Worm (Caenorhabditis elegans) whole organism, L1 larva: ENCODE results near the gene K10D11.5.
A peak's percentile ranks its signal among the peaks of the same experiment; 100 is the strongest.

Experiments used
- C16A3.4 ChIP-seq: fragments of 150-350 bp; optimal IDR thresholded peaks from 2 replicates; lab custom pipeline; 2014; ENCODE audit warnings: missing biosample characterization, missing genetic modification characterization
- alr-1 ChIP-seq: fragments of 200-800 bp; sonication (Bioruptor generic); optimal IDR thresholded peaks from 2 replicates; lab custom pipeline; 2018; ENCODE audit warnings: borderline replicate concordance, mild to moderate bottlenecking, missing genetic modification characterization, missing compliant biosample characterization
- blmp-1 ChIP-seq: fragments of 150-350 bp; optimal IDR thresholded peaks from 2 replicates; lab custom pipeline; 2014; ENCODE audit warnings: missing biosample characterization, missing genetic modification characterization
- ceh-82 ChIP-seq, 3 experiments: fragments of 150-350 bp in 1 of 3; sonication (generic microtip) in 2 of 3; optimal IDR thresholded peaks; 2 replicates each; lab custom pipeline; 2014 to 2017; ENCODE audit warnings: missing biosample characterization in 3 of 3, missing genetic modification characterization in 3 of 3
- ces-1 ChIP-seq: fragments of 150-350 bp; optimal IDR thresholded peaks from 2 replicates; lab custom pipeline; 2014; ENCODE audit warnings: missing biosample characterization, missing genetic modification reagents, missing genetic modification characterization
- dsc-1 ChIP-seq: sonication (generic microtip); optimal IDR thresholded peaks from 2 replicates; lab custom pipeline; 2016; ENCODE audit warnings: mild to moderate bottlenecking, missing genetic modification characterization, missing compliant biosample characterization
- efl-1 ChIP-seq, 4 experiments: fragments of 150-350 bp; optimal IDR thresholded peaks in 3 of 4; peaks in 1 of 4; 1 replicate in 1 of 4; 2 replicates in 3 of 4; lab custom pipeline; 2014; ENCODE audit warnings: missing biosample characterization in 2 of 4, missing genetic modification characterization in 2 of 4, missing genetic modification reagents in 2 of 4
- egl-27 ChIP-seq, 2 experiments: fragments of 150-350 bp in 1 of 2; sonication (generic microtip); optimal IDR thresholded peaks; 3 replicates each; lab custom pipeline; 2017 to 2018; ENCODE audit warnings: missing biosample characterization in 2 of 2, missing genetic modification characterization in 2 of 2, missing genetic modification reagents in 2 of 2
- elt-2 ChIP-seq: sonication (generic microtip); optimal IDR thresholded peaks from 2 replicates; lab custom pipeline; 2016; ENCODE audit warnings: missing genetic modification characterization, mild to moderate bottlenecking, inconsistent platforms, missing compliant biosample characterization, missing genetic modification reagents
- fkh-4 ChIP-seq: sonication (generic microtip); optimal IDR thresholded peaks from 2 replicates; lab custom pipeline; 2016; ENCODE audit warnings: missing compliant biosample characterization, missing genetic modification characterization, borderline replicate concordance
- fkh-8 ChIP-seq: sonication (generic microtip); optimal IDR thresholded peaks from 2 replicates; lab custom pipeline; 2016; ENCODE audit warnings: mild to moderate bottlenecking, missing genetic modification characterization, missing compliant biosample characterization
- isw-1 ChIP-seq: fragments of 200-800 bp; sonication (Bioruptor generic); IDR thresholded peaks from 2 replicates; pipeline ENCODE4 v1.3.6; 2022; ENCODE audit warnings: missing genetic modification characterization, missing compliant biosample characterization
- lin-15B ChIP-seq: fragments of 150-350 bp; sonication (generic microtip); optimal IDR thresholded peaks from 3 replicates; lab custom pipeline; 2014; ENCODE audit warnings: missing biosample characterization, missing genetic modification characterization
- lin-35 ChIP-seq, 2 experiments: fragments of 150-350 bp; optimal IDR thresholded peaks; 2 replicates each; lab custom pipeline; 2014; ENCODE audit warnings: missing biosample characterization in 2 of 2, missing genetic modification characterization in 2 of 2, missing genetic modification reagents in 2 of 2
- lin-39 ChIP-seq: fragments of 150-350 bp; optimal IDR thresholded peaks from 2 replicates; lab custom pipeline; 2014; ENCODE audit warnings: missing biosample characterization, missing genetic modification reagents, missing genetic modification characterization
- lir-3 ChIP-seq: sonication (generic microtip); optimal IDR thresholded peaks from 2 replicates; lab custom pipeline; 2016; ENCODE audit warnings: mild to moderate bottlenecking, missing genetic modification characterization, moderate library complexity, missing compliant biosample characterization; ENCODE audit not compliant: poor library complexity
- mdl-1 ChIP-seq, 2 experiments: fragments of 150-350 bp; optimal IDR thresholded peaks; 2 replicates each; lab custom pipeline; 2014 to 2017; ENCODE audit warnings: missing biosample characterization in 2 of 2, missing genetic modification characterization in 2 of 2, inconsistent platforms in 1 of 2
- mep-1 ChIP-seq: fragments of 150-350 bp; optimal IDR thresholded peaks from 2 replicates; lab custom pipeline; 2014; ENCODE audit warnings: missing biosample characterization, missing genetic modification characterization
- nhr-47 ChIP-seq: sonication (generic microtip); optimal IDR thresholded peaks from 2 replicates; lab custom pipeline; 2016; ENCODE audit warnings: mild to moderate bottlenecking, missing genetic modification characterization, moderate library complexity, missing compliant biosample characterization
- sox-4 ChIP-seq: sonication (generic microtip); optimal IDR thresholded peaks from 2 replicates; lab custom pipeline; 2016; ENCODE audit warnings: missing genetic modification characterization, missing compliant biosample characterization
- swsn-7 ChIP-seq: sonication (generic microtip); optimal IDR thresholded peaks from 2 replicates; lab custom pipeline; 2016; ENCODE audit warnings: missing genetic modification characterization, missing compliant biosample characterization
- unc-130 ChIP-seq: fragments of 150-350 bp; optimal IDR thresholded peaks from 2 replicates; lab custom pipeline; 2017; ENCODE audit warnings: missing biosample characterization, missing genetic modification characterization, inconsistent platforms
- unc-86 ChIP-seq: sonication (generic microtip); optimal IDR thresholded peaks from 2 replicates; lab custom pipeline; 2016; ENCODE audit warnings: missing genetic modification characterization, missing compliant biosample characterization
- xbp-1 ChIP-seq: sonication (generic microtip); optimal IDR thresholded peaks from 2 replicates; lab custom pipeline; 2016; ENCODE audit warnings: missing genetic modification characterization, missing compliant biosample characterization
- zip-4 ChIP-seq: fragments of 200-800 bp; sonication (Bioruptor generic); optimal IDR thresholded peaks from 2 replicates; lab custom pipeline; 2018; ENCODE audit warnings: mild to moderate bottlenecking, missing genetic modification characterization, moderate library complexity, missing compliant biosample characterization

Gene K10D11.5

DNA sequence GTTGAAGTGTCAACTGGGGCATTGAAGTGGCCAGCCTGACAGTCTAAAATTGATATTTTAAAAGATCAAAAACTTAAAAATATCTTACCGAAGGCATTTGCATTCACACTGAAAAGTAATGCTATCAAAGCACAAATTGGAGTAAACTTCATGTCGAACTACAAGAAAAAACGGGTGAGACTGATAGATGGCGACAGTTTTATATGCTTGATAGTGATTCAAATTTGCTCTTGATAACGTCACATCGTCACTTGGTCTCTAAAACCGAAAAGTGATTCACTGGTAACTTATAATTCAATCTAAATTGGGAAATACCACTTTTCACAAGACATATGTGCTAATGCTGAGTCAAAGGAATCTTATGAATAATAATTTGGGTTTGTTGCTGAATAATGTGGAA, at the start of gene K10D11.5:
Gene K10D11.5 (minus strand): TSS at position 215 of the 400 bp plus-strand sequence.
- peak; percentile 45 for TF ChIP-seq elt-2 (tag; lab: Kevin White, UChicago)
- TF ChIP-seq C16A3.4 (tag; lab: Kevin White, UChicago), result no peak

- TF ChIP-seq dsc-1 (tag; lab: Kevin White, UChicago) (no peak), swsn-7 (no peak), fkh-4 (tag; lab: Kevin White, UChicago) (no peak), mdl-1 (tag; optimal IDR thresholded peaks at IDR 0.05; lab: Kevin White, UChicago) (no peak), lin-39 (tag; lab: Kevin White, UChicago) (no peak), ceh-82 (tag; optimal IDR thresholded peaks at IDR 0.05; lab: Kevin White, UChicago) (no peak), sox-4 (tag; lab: Kevin White, UChicago) (no peak), ces-1 (GFP tag; lab: Kevin White, UChicago) (no peak), isw-1 (GFP tag; lab: Robert Waterston, UW) (no peak), zip-4 (GFP tag; lab: Kevin White, UChicago) (no peak)
These were observed 47.2 kb upstream of the K10D11.5 start, which contains the start of gene F49E11.2 for ce11 chrIV:13038888-13039287. F49E11.2 (minus strand) TSS chrIV:13038988.

DNA sequence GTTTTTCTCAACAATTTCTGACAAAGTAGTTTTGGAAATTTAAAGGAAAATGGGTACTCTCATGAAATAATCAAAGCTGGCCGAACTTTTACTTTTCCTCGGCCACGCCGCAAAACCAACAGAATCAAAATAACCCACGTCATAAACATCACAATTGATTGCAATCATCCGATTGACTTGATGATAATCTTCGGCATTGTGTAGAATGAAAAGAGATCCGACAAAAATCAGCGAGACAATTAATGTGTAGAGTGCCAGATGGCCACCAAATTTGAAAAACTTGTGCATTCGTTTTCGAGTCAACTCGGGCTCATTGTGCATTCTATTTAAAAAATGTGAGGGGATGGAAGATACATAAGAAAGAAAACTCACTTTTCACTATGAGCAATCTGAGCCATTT, 45.2 kb upstream of the K10D11.5 start:
- TF ChIP-seq blmp-1 (tag; lab: Kevin White, UChicago) (peak; percentile 7), egl-27 (tag; optimal IDR thresholded peaks at IDR 0.05; lab: Kevin White, UChicago) (no peak), fkh-8 (tag; lab: Kevin White, UChicago) (no peak)

ce11 chrIV:13035302-13035701, 43.7 kb upstream of the K10D11.5 start:
- TF ChIP-seq egl-27 (tag; optimal IDR thresholded peaks at IDR 0.05; lab: Kevin White, UChicago), result no peak
- TF ChIP-seq efl-1 (optimal IDR thresholded peaks at IDR 0.05; lab: Kevin White, UChicago), result no peak
- peak in 1 of 2 experiments; percentile 64 for TF ChIP-seq efl-1 (GFP tag; optimal IDR thresholded peaks at IDR 0.05 in 1 of 2; lab: Kevin White, UChicago)
- TF ChIP-seq lin-15B (tag; lab: Kevin White, UChicago), result no peak

ce11 chrIV:13033516-13033915, 41.9 kb upstream of the K10D11.5 start:
- TF ChIP-seq nhr-47 (peak; percentile 22), dsc-1 (tag; lab: Kevin White, UChicago) (peak; percentile 20), unc-86 (tag; lab: Kevin White, UChicago) (no peak)

- TF ChIP-seq xbp-1 (tag; lab: Kevin White, UChicago), result no peak
- no peak for TF ChIP-seq efl-1 (optimal IDR thresholded peaks at IDR 0.05; lab: Kevin White, UChicago)
- peak in 1 of 2 experiments; percentile 77 for TF ChIP-seq efl-1 (GFP tag; optimal IDR thresholded peaks at IDR 0.05 in 1 of 2; lab: Kevin White, UChicago)
- TF ChIP-seq elt-2 (tag; lab: Kevin White, UChicago), result peak; percentile 8
- peak in 1 of 2 experiments; percentile 24 for TF ChIP-seq lin-35 (GFP tag; optimal IDR thresholded peaks at IDR 0.05; lab: Kevin White, UChicago)
These were observed 40.5 kb upstream of the K10D11.5 start for ce11 chrIV:13032153-13032552.

DNA sequence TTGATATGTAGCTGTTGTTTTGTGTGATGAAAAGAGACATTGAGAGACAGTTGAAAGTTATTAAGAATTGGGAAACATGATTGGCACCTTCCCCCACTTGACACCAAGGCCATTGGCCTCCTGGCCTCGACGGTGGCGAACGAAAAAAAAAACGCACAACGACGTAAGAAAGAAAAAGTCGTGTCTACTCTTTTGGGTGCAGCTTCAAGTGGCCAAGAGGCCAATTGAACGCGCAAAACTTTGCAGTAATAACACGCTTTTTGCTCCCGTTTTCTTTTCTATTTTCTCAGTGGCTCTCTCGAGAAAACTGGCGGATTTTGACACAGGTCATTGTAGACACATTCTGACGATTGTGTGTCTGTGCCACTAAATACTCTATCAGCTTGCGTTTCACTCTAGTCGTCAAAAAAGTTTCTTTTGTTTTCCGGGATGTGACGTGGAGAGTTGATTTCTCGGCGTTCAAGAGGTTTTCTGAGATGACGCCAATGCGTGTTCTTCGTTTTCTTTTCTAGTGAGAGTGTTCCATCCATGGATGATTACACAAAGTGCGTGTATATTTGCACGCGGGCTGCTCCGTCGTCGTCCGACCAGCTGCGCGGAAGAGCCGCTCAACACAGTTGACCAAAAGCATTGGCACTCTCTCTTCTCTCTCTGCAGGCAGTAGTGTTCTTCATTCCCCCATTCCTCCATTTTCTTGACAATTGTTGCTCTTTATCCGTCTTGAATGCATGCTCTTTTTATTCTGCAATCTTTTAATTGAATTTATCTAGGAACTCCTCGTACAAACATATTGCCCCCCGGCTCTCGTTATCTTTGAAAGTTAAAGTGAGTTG, 39.0 kb upstream of the K10D11.5 start:
- TF ChIP-seq efl-1 (optimal IDR thresholded peaks at IDR 0.05; lab: Kevin White, UChicago) (no peak), efl-1 (GFP tag; optimal IDR thresholded peaks at IDR 0.05 in 1 of 2; lab: Kevin White, UChicago) (peak in 1 of 2 experiments; percentile 55), lir-3 (no peak), ceh-82 (tag; optimal IDR thresholded peaks at IDR 0.05; lab: Kevin White, UChicago) (no peak), mep-1 (tag; lab: Kevin White, UChicago) (no peak), fkh-8 (tag; lab: Kevin White, UChicago) (no peak), alr-1 (tag; lab: Kevin White, UChicago) (no peak), unc-130 (tag; lab: Kevin White, UChicago) (no peak)
